Worm (Caenorhabditis elegans) whole organism, late embryonic: ENCODE results near the gene grl-28.

Experiments used
- C38D4.7 ChIP-seq: fragments of 200-800 bp; sonication (Bioruptor generic); optimal IDR thresholded peaks from 2 replicates; lab custom pipeline; 2018; ENCODE audit warnings: mild to moderate bottlenecking, missing genetic modification characterization, moderate library complexity, missing compliant biosample characterization
- F13H6.1 ChIP-seq: sonication (generic microtip); optimal IDR thresholded peaks from 2 replicates; lab custom pipeline; 2016; ENCODE audit warnings: missing genetic modification characterization, missing compliant biosample characterization
- K02D7.2 ChIP-seq: sonication (generic microtip); optimal IDR thresholded peaks from 2 replicates; lab custom pipeline; 2017; ENCODE audit warnings: mild to moderate bottlenecking, missing genetic modification characterization, missing compliant biosample characterization
- T23F11.4 ChIP-seq: fragments of 200-800 bp; sonication (Bioruptor generic); optimal IDR thresholded peaks from 2 replicates; lab custom pipeline; 2018; ENCODE audit warnings: mild to moderate bottlenecking, missing genetic modification characterization, missing compliant biosample characterization
- Y22D7AL.16 ChIP-seq: sonication (generic microtip); optimal IDR thresholded peaks from 2 replicates; lab custom pipeline; 2016; ENCODE audit warnings: missing genetic modification characterization, missing compliant biosample characterization
- ahr-1 ChIP-seq: sonication (generic microtip); optimal IDR thresholded peaks from 2 replicates; lab custom pipeline; 2016; ENCODE audit warnings: missing genetic modification characterization, missing compliant biosample characterization
- ama-1 ChIP-seq: fragments of 150-350 bp; optimal IDR thresholded peaks from 2 replicates; lab custom pipeline; 2014
- ceh-14 ChIP-seq: sonication (generic microtip); optimal IDR thresholded peaks from 2 replicates; lab custom pipeline; 2016; ENCODE audit warnings: missing genotype, missing genetic modification characterization, missing compliant biosample characterization
- ceh-18 ChIP-seq: sonication (generic microtip); optimal IDR thresholded peaks from 2 replicates; lab custom pipeline; 2016; ENCODE audit warnings: missing genetic modification characterization, missing compliant biosample characterization
- ceh-19 ChIP-seq: fragments of 200-800 bp; sonication (Bioruptor generic); optimal IDR thresholded peaks from 2 replicates; lab custom pipeline; 2018; ENCODE audit warnings: mild to moderate bottlenecking, missing genetic modification characterization, missing compliant biosample characterization
- ceh-2 ChIP-seq: sonication (generic microtip); optimal IDR thresholded peaks from 2 replicates; lab custom pipeline; 2016; ENCODE audit warnings: missing genotype, missing genetic modification characterization, missing compliant biosample characterization
- ceh-45 ChIP-seq: fragments of 200-800 bp; sonication (Bioruptor generic); IDR thresholded peaks from 2 replicates; pipeline ENCODE4 v1.3.6; 2022; ENCODE audit warnings: missing genetic modification reagents, missing genetic modification characterization, missing compliant biosample characterization
- ceh-6 ChIP-seq: fragments of 200-800 bp; sonication (Bioruptor generic); optimal IDR thresholded peaks from 2 replicates; lab custom pipeline; 2018; ENCODE audit warnings: mild to moderate bottlenecking, missing genetic modification characterization, missing compliant biosample characterization
- ceh-9 ChIP-seq: sonication (generic microtip); optimal IDR thresholded peaks from 2 replicates; lab custom pipeline; 2016; ENCODE audit warnings: mild to moderate bottlenecking, missing genetic modification characterization, inconsistent platforms, missing compliant biosample characterization
- dmd-4 ChIP-seq: sonication (generic microtip); optimal IDR thresholded peaks from 2 replicates; lab custom pipeline; 2016; ENCODE audit warnings: borderline replicate concordance, missing genetic modification characterization, missing compliant biosample characterization
- elt-2 ChIP-seq: sonication (generic microtip); optimal IDR thresholded peaks from 2 replicates; lab custom pipeline; 2016; ENCODE audit warnings: missing genetic modification reagents, missing genetic modification characterization, missing compliant biosample characterization
- elt-4 ChIP-seq: sonication (generic microtip); optimal IDR thresholded peaks from 2 replicates; lab custom pipeline; 2016; ENCODE audit warnings: missing genetic modification characterization, missing compliant biosample characterization
- ets-4 ChIP-seq: sonication (generic microtip); optimal IDR thresholded peaks from 2 replicates; lab custom pipeline; 2016; ENCODE audit warnings: missing genetic modification characterization, missing compliant biosample characterization
- fax-1 ChIP-seq: sonication (generic microtip); optimal IDR thresholded peaks from 2 replicates; lab custom pipeline; 2016; ENCODE audit warnings: missing genotype, missing genetic modification characterization, missing compliant biosample characterization
- fkh-6 ChIP-seq: sonication (generic microtip); optimal IDR thresholded peaks from 2 replicates; lab custom pipeline; 2016; ENCODE audit warnings: missing genetic modification characterization, missing compliant biosample characterization
- gmeb-2 ChIP-seq: sonication (generic microtip); optimal IDR thresholded peaks from 2 replicates; lab custom pipeline; 2016; ENCODE audit warnings: missing genetic modification characterization, inconsistent platforms, missing compliant biosample characterization
- hlh-30 ChIP-seq: sonication (generic microtip); optimal IDR thresholded peaks from 2 replicates; lab custom pipeline; 2017; ENCODE audit warnings: antibody characterized with exemption, missing genetic modification characterization, missing compliant biosample characterization; ENCODE audit not compliant: insufficient read depth
- hlh-8 ChIP-seq: sonication (generic microtip); optimal IDR thresholded peaks from 2 replicates; lab custom pipeline; 2016; ENCODE audit warnings: missing genotype, missing genetic modification characterization, missing compliant biosample characterization
- lin-11 ChIP-seq: fragments of 200-800 bp; sonication (Bioruptor generic); optimal IDR thresholded peaks from 2 replicates; lab custom pipeline; 2018; ENCODE audit warnings: mild to moderate bottlenecking, missing genetic modification characterization, missing compliant biosample characterization
- nfya-1 ChIP-seq: sonication (generic microtip); optimal IDR thresholded peaks from 2 replicates; lab custom pipeline; 2017; ENCODE audit warnings: missing genetic modification characterization, mild to moderate bottlenecking, missing compliant biosample characterization, antibody characterized with exemption, moderate library complexity
- nhr-232 ChIP-seq: sonication (generic microtip); optimal IDR thresholded peaks from 2 replicates; lab custom pipeline; 2016; ENCODE audit warnings: missing genetic modification characterization, missing compliant biosample characterization
- npax-4 ChIP-seq: sonication (generic microtip); optimal IDR thresholded peaks from 2 replicates; lab custom pipeline; 2016; ENCODE audit warnings: missing genetic modification characterization, missing compliant biosample characterization
- odd-2 ChIP-seq: sonication (generic microtip); optimal IDR thresholded peaks from 2 replicates; lab custom pipeline; 2017; ENCODE audit warnings: antibody characterized with exemption, mild to moderate bottlenecking, missing genetic modification characterization, missing compliant biosample characterization
- pag-3 ChIP-seq: sonication (generic microtip); optimal IDR thresholded peaks from 2 replicates; lab custom pipeline; 2016; ENCODE audit warnings: missing compliant biosample characterization, missing genetic modification characterization, borderline replicate concordance
- pha-2 ChIP-seq: sonication (generic microtip); optimal IDR thresholded peaks from 2 replicates; lab custom pipeline; 2017; ENCODE audit warnings: mild to moderate bottlenecking, missing genetic modification characterization, missing compliant biosample characterization
- pqm-1 ChIP-seq: sonication (generic microtip); optimal IDR thresholded peaks from 2 replicates; lab custom pipeline; 2016; ENCODE audit warnings: missing genetic modification characterization, missing compliant biosample characterization
- sdc-2 ChIP-seq: sonication (generic microtip); optimal IDR thresholded peaks from 2 replicates; lab custom pipeline; 2016; ENCODE audit warnings: missing genotype, missing genetic modification characterization, missing compliant biosample characterization
- sox-4 ChIP-seq: sonication (generic microtip); optimal IDR thresholded peaks from 2 replicates; lab custom pipeline; 2017; ENCODE audit warnings: mild to moderate bottlenecking, missing genetic modification characterization, inconsistent platforms, missing compliant biosample characterization
- unc-3 ChIP-seq, 2 experiments: fragments of 200-800 bp in 1 of 2; sonication (Bioruptor generic) in 1 of 2; sonication (generic microtip) in 1 of 2; conservative IDR thresholded peaks in 1 of 2; optimal IDR thresholded peaks in 1 of 2; 2 replicates each; pipeline versions ENCODE4 v1.3.6 to Lab custom; 2016 to 2022; ENCODE audit warnings: missing compliant biosample characterization in 2 of 2, missing genetic modification characterization in 2 of 2, missing genetic modification reagents in 1 of 2
- unc-55 ChIP-seq: sonication (generic microtip); optimal IDR thresholded peaks from 2 replicates; lab custom pipeline; 2017; ENCODE audit warnings: missing biosample characterization, missing genetic modification reagents, missing genetic modification characterization
- unc-86 ChIP-seq: sonication (generic microtip); optimal IDR thresholded peaks from 2 replicates; lab custom pipeline; 2016; ENCODE audit warnings: missing genetic modification characterization, missing compliant biosample characterization
- zip-5 ChIP-seq: sonication (generic microtip); optimal IDR thresholded peaks from 2 replicates; lab custom pipeline; 2016; ENCODE audit warnings: missing genetic modification characterization, missing compliant biosample characterization
- ztf-16 ChIP-seq: sonication (generic microtip); optimal IDR thresholded peaks from 2 replicates; lab custom pipeline; 2017; ENCODE audit warnings: missing genetic modification characterization, missing compliant biosample characterization

The grl-28 gene

ce11 chrV:3581643-3582042, 30.0 kb upstream of the grl-28 start:
- no peak for TF ChIP-seq ceh-19 (GFP tag; lab: Kevin White, UChicago)
- no peak for TF ChIP-seq elt-2 (tag; lab: Kevin White, UChicago)
- no peak for TF ChIP-seq dmd-4 (tag; lab: Kevin White, UChicago)
- TF ChIP-seq pqm-1 (tag; lab: Kevin White, UChicago), result no peak
- TF ChIP-seq nhr-232 (tag; lab: Kevin White, UChicago), result no peak
- TF ChIP-seq lin-11 (tag; lab: Kevin White, UChicago), result no peak
- no peak for TF ChIP-seq T23F11.4 (GFP tag; lab: Kevin White, UChicago)
- TF ChIP-seq fkh-6 (tag; lab: Kevin White, UChicago), result no peak

- TF ChIP-seq odd-2 (tag; lab: Kevin White, UChicago) (no peak), F13H6.1 (tag; lab: Kevin White, UChicago) (no peak), lin-11 (tag; lab: Kevin White, UChicago) (no peak), hlh-30 (tag; lab: Kevin White, UChicago) (no peak), K02D7.2 (no peak), sox-4 (tag; lab: Kevin White, UChicago) (no peak), sdc-2 (tag; lab: Kevin White, UChicago) (no peak), unc-86 (tag; lab: Kevin White, UChicago) (no peak)
Observed at ce11 chrV:3581034-3581433, 29.4 kb upstream of the grl-28 start.

ce11 chrV:3580385-3580784, 28.7 kb upstream of the grl-28 start:
- no peak for TF ChIP-seq ceh-9 (tag; lab: Kevin White, UChicago)
- peak; percentile 88 for TF ChIP-seq elt-2 (tag; lab: Kevin White, UChicago)

DNA sequence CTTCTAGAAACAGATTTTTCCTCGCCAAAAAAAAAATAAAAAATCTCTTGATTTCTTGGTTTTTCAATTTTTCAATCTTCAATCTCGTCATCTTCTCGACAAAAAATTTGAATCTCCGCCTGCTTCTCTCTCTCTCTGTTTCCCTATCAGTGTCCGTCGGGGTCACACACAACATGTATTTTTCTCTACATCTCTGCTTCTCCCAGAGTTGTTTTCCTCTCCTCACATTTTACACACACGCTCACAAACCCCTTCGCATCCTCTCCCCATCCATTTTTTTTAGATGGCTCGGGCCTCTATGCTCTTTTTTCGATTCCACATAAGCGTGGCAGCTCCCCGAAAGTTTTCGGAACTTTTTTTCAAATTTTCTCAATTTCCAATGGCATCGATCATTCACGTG, 28.1 kb upstream of the grl-28 start:
- TF ChIP-seq Y22D7AL.16 (tag; lab: Kevin White, UChicago), result no peak
- no peak for TF ChIP-seq ceh-6
- no peak for TF ChIP-seq fkh-6 (tag; lab: Kevin White, UChicago)
- TF ChIP-seq dmd-4 (tag; lab: Kevin White, UChicago), result no peak
- no peak for TF ChIP-seq fax-1 (tag; lab: Kevin White, UChicago)
- TF ChIP-seq nhr-232 (tag; lab: Kevin White, UChicago), result no peak
- TF ChIP-seq lin-11 (tag; lab: Kevin White, UChicago), result no peak
- no peak for TF ChIP-seq hlh-8
- TF ChIP-seq nfya-1 (tag; lab: Kevin White, UChicago), result peak; percentile 9
- TF ChIP-seq hlh-30 (tag; lab: Kevin White, UChicago), result no peak
- TF ChIP-seq unc-55 (GFP tag; lab: Kevin White, UChicago), result peak; percentile 2
- TF ChIP-seq odd-2 (tag; lab: Kevin White, UChicago), result no peak
- TF ChIP-seq npax-4, result no peak
- peak; percentile 41 for TF ChIP-seq ceh-18 (tag; lab: Kevin White, UChicago)
- TF ChIP-seq pag-3 (tag; lab: Kevin White, UChicago), result no peak
- no peak for TF ChIP-seq T23F11.4 (GFP tag; lab: Kevin White, UChicago)
- TF ChIP-seq elt-4 (tag; lab: Kevin White, UChicago), result no peak
- TF ChIP-seq unc-86 (tag; lab: Kevin White, UChicago), result no peak
- TF ChIP-seq C38D4.7 (GFP tag; lab: Kevin White, UChicago), result no peak
- TF ChIP-seq unc-3 (GFP tag; conservative IDR thresholded peaks at IDR 0.05; lab: Robert Waterston, UW), result no peak
- TF ChIP-seq unc-3 (tag; optimal IDR thresholded peaks at IDR 0.05; lab: Kevin White, UChicago), result no peak
- TF ChIP-seq ceh-14 (tag; lab: Kevin White, UChicago), result no peak

- TF ChIP-seq ceh-2, result no peak
- TF ChIP-seq gmeb-2 (tag; lab: Kevin White, UChicago), result no peak
- no peak for TF ChIP-seq hlh-30 (tag; lab: Kevin White, UChicago)
- TF ChIP-seq ahr-1 (tag; lab: Kevin White, UChicago), result no peak
- no peak for TF ChIP-seq ceh-9 (tag; lab: Kevin White, UChicago)
- TF ChIP-seq ceh-45 (GFP tag; lab: Robert Waterston, UW), result no peak
- TF ChIP-seq ama-1 (lab: Kevin White, UChicago), result no peak
- TF ChIP-seq sox-4 (tag; lab: Kevin White, UChicago), result no peak
- no peak for TF ChIP-seq C38D4.7 (GFP tag; lab: Kevin White, UChicago)
- TF ChIP-seq ztf-16, result no peak
- no peak for TF ChIP-seq elt-2 (tag; lab: Kevin White, UChicago)
- no peak for TF ChIP-seq pag-3 (tag; lab: Kevin White, UChicago)
- no peak for TF ChIP-seq ets-4 (tag; lab: Kevin White, UChicago)
- TF ChIP-seq pha-2 (tag; lab: Kevin White, UChicago), result no peak
- no peak for TF ChIP-seq zip-5 (tag; lab: Kevin White, UChicago)
Observed at ce11 chrV:3579248-3579647, 27.6 kb upstream of the grl-28 start.
